Worm (Caenorhabditis elegans): Measurements from ENCODE around the gene F47E1.4.

- no peak for TF ChIP-seq mdl-1 (tag; optimal IDR thresholded peaks at IDR 0.05)
- no peak for TF ChIP-seq ztf-4 (tag; optimal IDR thresholded peaks at IDR 0.05)
- no peak for TF ChIP-seq snpc-4 (tag; optimal IDR thresholded peaks at IDR 0.05)
- TF ChIP-seq lin-39 (tag; optimal IDR thresholded peaks at IDR 0.05), result no peak
- TF ChIP-seq ama-1 (optimal IDR thresholded peaks at IDR 0.05), result no peak
- TF ChIP-seq C34F6.9 (tag; optimal IDR thresholded peaks at IDR 0.05), result no peak
- no peak for TF ChIP-seq nhr-237 (tag; optimal IDR thresholded peaks at IDR 0.05)
- TF ChIP-seq ceh-82 (tag; optimal IDR thresholded peaks at IDR 0.05), result no peak
- no peak for TF ChIP-seq lin-13 (GFP tag; optimal IDR thresholded peaks at IDR 0.05)
- TF ChIP-seq unc-39 (tag; optimal IDR thresholded peaks at IDR 0.05), result no peak
- TF ChIP-seq unc-55 (GFP tag; optimal IDR thresholded peaks at IDR 0.05), result no peak
Measured at ce11 chrX:9103048-9103447, 40.4 kb downstream of the F47E1.4 start.
